Worm (Caenorhabditis elegans): ENCODE data around the gene ipla-1.

- TF ChIP-seq ets-7 (tag; optimal IDR thresholded peaks at IDR 0.05), result no peak
- no peak for TF ChIP-seq ama-1 (optimal IDR thresholded peaks at IDR 0.05)
These were observed 21.2 kb downstream of the ipla-1 start for ce11 chrII:4579920-4580474.
